Worm (Caenorhabditis elegans) whole organism, L4 larva: ENCODE data around the gene mam-7.

Experiments used
- F49E8.2 ChIP-seq: sonication (generic microtip); optimal IDR thresholded peaks from 2 replicates; lab custom pipeline; 2016; ENCODE audit warnings: missing compliant biosample characterization, mild to moderate bottlenecking, missing genetic modification characterization, borderline replicate concordance
- T26A8.4 ChIP-seq: fragments of 200-800 bp; sonication (Bioruptor generic); IDR thresholded peaks from 2 replicates; pipeline ENCODE4 v1.3.6; 2022; ENCODE audit warnings: missing genetic modification characterization, missing compliant biosample characterization
- Y105C5A.15 ChIP-seq: fragments of 200-800 bp; sonication (Bioruptor generic); IDR thresholded peaks from 2 replicates; pipeline ENCODE4 v1.3.6; 2022; ENCODE audit warnings: missing genetic modification characterization, missing compliant biosample characterization
- Y48G9A.11 ChIP-seq: fragments of 200-800 bp; sonication (Bioruptor generic); IDR thresholded peaks from 2 replicates; pipeline ENCODE4 v1.3.6; 2022; ENCODE audit warnings: missing genetic modification reagents, missing genetic modification characterization, missing compliant biosample characterization
- Y5F2A.4 ChIP-seq: fragments of 200-800 bp; sonication (Bioruptor generic); optimal IDR thresholded peaks from 2 replicates; lab custom pipeline; 2018; ENCODE audit warnings: mild to moderate bottlenecking, missing genetic modification characterization, missing compliant biosample characterization
- Y75B8A.6 ChIP-seq: fragments of 200-800 bp; sonication (Bioruptor generic); IDR thresholded peaks from 2 replicates; pipeline ENCODE4 v1.3.6; 2022; ENCODE audit warnings: missing genetic modification reagents, missing genetic modification characterization, missing compliant biosample characterization
- ZK337.2 ChIP-seq: fragments of 200-800 bp; sonication (Bioruptor generic); IDR thresholded peaks from 2 replicates; pipeline ENCODE4 v1.3.6; 2022; ENCODE audit warnings: missing genetic modification reagents, missing genetic modification characterization, missing compliant biosample characterization
- aha-1 ChIP-seq: fragments of 150-350 bp; peaks from one replicate; lab custom pipeline; 2014; ENCODE audit warnings: missing biosample characterization, missing genetic modification characterization
- aly-2 ChIP-seq: sonication (generic microtip); optimal IDR thresholded peaks from 2 replicates; lab custom pipeline; 2018; ENCODE audit warnings: missing biosample characterization, missing genetic modification characterization
- ceh-20 ChIP-seq: fragments of 200-800 bp; sonication (Bioruptor generic); IDR thresholded peaks from 2 replicates; pipeline ENCODE4 v1.3.6; 2022; ENCODE audit warnings: missing genetic modification reagents, missing genetic modification characterization, missing compliant biosample characterization
- ceh-28 ChIP-seq: fragments of 150-350 bp; optimal IDR thresholded peaks from 2 replicates; lab custom pipeline; 2014; ENCODE audit warnings: missing biosample characterization, missing genetic modification reagents, missing genetic modification characterization
- ceh-32 ChIP-seq: sonication (generic microtip); optimal IDR thresholded peaks from 2 replicates; lab custom pipeline; 2016; ENCODE audit warnings: mild to moderate bottlenecking, missing genetic modification characterization, missing compliant biosample characterization; ENCODE audit not compliant: poor library complexity
- ceh-82 ChIP-seq: sonication (generic microtip); optimal IDR thresholded peaks from 2 replicates; lab custom pipeline; 2017; ENCODE audit warnings: missing biosample characterization, missing genetic modification characterization
- cey-2 ChIP-seq: sonication (generic microtip); optimal IDR thresholded peaks from 3 replicates; lab custom pipeline; 2017; ENCODE audit warnings: missing genetic modification characterization, mild to moderate bottlenecking, missing compliant biosample characterization, antibody characterized with exemption, borderline replicate concordance; ENCODE audit not compliant: insufficient read depth
- ctbp-1 ChIP-seq: fragments of 200-800 bp; sonication (Bioruptor generic); IDR thresholded peaks from 2 replicates; pipeline ENCODE4 v1.3.6; 2022; ENCODE audit warnings: missing genetic modification reagents, missing genetic modification characterization, missing compliant biosample characterization
- daf-19 ChIP-seq: fragments of 200-800 bp; sonication (Bioruptor generic); conservative IDR thresholded peaks from 2 replicates; pipeline ENCODE4 v1.3.6; 2022; ENCODE audit warnings: missing genetic modification characterization, missing compliant biosample characterization
- dmd-8 ChIP-seq: fragments of 200-800 bp; sonication (Bioruptor generic); IDR thresholded peaks from 2 replicates; pipeline ENCODE4 v1.3.6; 2022; ENCODE audit warnings: missing genetic modification characterization, missing compliant biosample characterization
- duxl-1 ChIP-seq: sonication (generic microtip); optimal IDR thresholded peaks from 2 replicates; lab custom pipeline; 2016; ENCODE audit warnings: mild to moderate bottlenecking, missing genetic modification characterization, moderate library complexity, missing compliant biosample characterization; ENCODE audit not compliant: poor library complexity
- fkh-10 ChIP-seq: fragments of 150-350 bp; optimal IDR thresholded peaks from 2 replicates; lab custom pipeline; 2014; ENCODE audit warnings: missing biosample characterization, missing genetic modification reagents, missing genetic modification characterization
- fos-1 ChIP-seq: fragments of 150-350 bp; optimal IDR thresholded peaks from 2 replicates; lab custom pipeline; 2014; ENCODE audit warnings: missing biosample characterization, missing genetic modification characterization
- gei-8 ChIP-seq: fragments of 200-800 bp; sonication (Bioruptor generic); optimal IDR thresholded peaks from 2 replicates; lab custom pipeline; 2018; ENCODE audit warnings: mild to moderate bottlenecking, missing genetic modification characterization, missing compliant biosample characterization
- hif-1 ChIP-seq, 2 experiments: sonication (generic microtip); optimal IDR thresholded peaks; 2 replicates each; lab custom pipeline; 2016 to 2017; ENCODE audit warnings: missing compliant biosample characterization in 2 of 2, missing genetic modification characterization in 2 of 2, missing genetic modification reagents in 2 of 2, missing genotype in 2 of 2, mild to moderate bottlenecking in 1 of 2
- hlh-11 ChIP-seq: fragments of 200-800 bp; sonication (Bioruptor generic); optimal IDR thresholded peaks from 2 replicates; lab custom pipeline; 2018; ENCODE audit warnings: mild to moderate bottlenecking, missing genetic modification characterization, missing compliant biosample characterization
- hlh-30 ChIP-seq: sonication (generic microtip); optimal IDR thresholded peaks from 2 replicates; lab custom pipeline; 2017; ENCODE audit warnings: antibody characterized with exemption, mild to moderate bottlenecking, missing genetic modification characterization, missing compliant biosample characterization; ENCODE audit not compliant: insufficient read depth
- jun-1 ChIP-seq: fragments of 150-350 bp; optimal IDR thresholded peaks from 2 replicates; lab custom pipeline; 2014; ENCODE audit warnings: missing biosample characterization, missing genetic modification reagents, missing genetic modification characterization
- lim-7 ChIP-seq: fragments of 200-800 bp; sonication (Bioruptor generic); IDR thresholded peaks from 2 replicates; pipeline ENCODE4 v1.3.6; 2022; ENCODE audit warnings: missing genetic modification characterization, missing compliant biosample characterization
- lin-29 ChIP-seq: fragments of 200-800 bp; sonication (Bioruptor generic); IDR thresholded peaks from 2 replicates; pipeline ENCODE4 v1.3.6; 2022; ENCODE audit warnings: missing genetic modification reagents, missing genetic modification characterization, missing compliant biosample characterization
- lin-39 ChIP-seq: fragments of 150-350 bp; optimal IDR thresholded peaks from 2 replicates; lab custom pipeline; 2014; ENCODE audit warnings: missing biosample characterization, missing genetic modification reagents, missing genetic modification characterization
- madf-5 ChIP-seq, 2 experiments: fragments of 200-800 bp; sonication (Bioruptor generic); IDR thresholded peaks; 2 replicates each; pipeline ENCODE4 v1.3.6; 2022; ENCODE audit warnings: missing compliant biosample characterization in 2 of 2, missing genetic modification characterization in 2 of 2
- madf-9 ChIP-seq: fragments of 200-800 bp; sonication (Bioruptor generic); conservative IDR thresholded peaks from 2 replicates; pipeline ENCODE4 v1.3.6; 2022; ENCODE audit warnings: missing genetic modification reagents, missing genetic modification characterization, missing compliant biosample characterization
- mdt-29 ChIP-seq: fragments of 200-800 bp; sonication (Bioruptor generic); IDR thresholded peaks from 2 replicates; pipeline ENCODE4 v1.3.6; 2022; ENCODE audit warnings: missing genetic modification reagents, missing genetic modification characterization, missing compliant biosample characterization
- mep-1 ChIP-seq: fragments of 150-350 bp; sonication (generic microtip); optimal IDR thresholded peaks from 3 replicates; lab custom pipeline; 2014; ENCODE audit warnings: missing biosample characterization, missing genetic modification characterization
- mxl-2 ChIP-seq: fragments of 200-800 bp; sonication (Bioruptor generic); conservative IDR thresholded peaks from 2 replicates; pipeline ENCODE4 v1.3.6; 2022; ENCODE audit warnings: missing genetic modification reagents, missing genetic modification characterization, missing compliant biosample characterization
- nhr-111 ChIP-seq: fragments of 200-800 bp; sonication (Bioruptor generic); optimal IDR thresholded peaks from 2 replicates; lab custom pipeline; 2018; ENCODE audit warnings: mild to moderate bottlenecking, missing genetic modification characterization, missing compliant biosample characterization
- nhr-25 ChIP-seq: sonication (generic microtip); optimal IDR thresholded peaks from 2 replicates; lab custom pipeline; 2017; ENCODE audit warnings: missing genetic modification characterization, mild to moderate bottlenecking, missing compliant biosample characterization, antibody characterized with exemption, moderate library complexity, borderline replicate concordance; ENCODE audit not compliant: insufficient read depth
- nhr-42 ChIP-seq: fragments of 200-800 bp; sonication (Bioruptor generic); IDR thresholded peaks from 2 replicates; pipeline ENCODE4 v1.3.6; 2022; ENCODE audit warnings: missing genetic modification characterization, missing compliant biosample characterization
- nhr-48 ChIP-seq: sonication (generic microtip); optimal IDR thresholded peaks from 2 replicates; lab custom pipeline; 2016; ENCODE audit warnings: mild to moderate bottlenecking, missing genetic modification characterization, missing compliant biosample characterization
- nhr-77 ChIP-seq: fragments of 150-350 bp; optimal IDR thresholded peaks from 2 replicates; lab custom pipeline; 2014; ENCODE audit warnings: missing biosample characterization, missing genetic modification characterization
- pha-4 ChIP-seq, 2 experiments: fragments of 150-350 bp in 1 of 2; fragments of 200-800 bp in 1 of 2; sonication (Bioruptor generic) in 1 of 2; IDR thresholded peaks in 1 of 2; optimal IDR thresholded peaks in 1 of 2; 2 replicates each; pipeline versions ENCODE4 v1.3.6 to Lab custom; 2014 to 2022; ENCODE audit warnings: missing genetic modification characterization in 2 of 2, missing genetic modification reagents in 2 of 2, missing biosample characterization in 1 of 2, missing compliant biosample characterization in 1 of 2
- php-3 ChIP-seq: fragments of 200-800 bp; sonication (Bioruptor generic); IDR thresholded peaks from 2 replicates; pipeline ENCODE4 v1.3.6; 2022; ENCODE audit warnings: missing genetic modification reagents, missing genetic modification characterization, missing compliant biosample characterization
- rbr-2 ChIP-seq: sonication (generic microtip); optimal IDR thresholded peaks from 2 replicates; lab custom pipeline; 2016; ENCODE audit warnings: missing genotype, missing genetic modification characterization, missing compliant biosample characterization
- saeg-2 ChIP-seq: fragments of 200-800 bp; sonication (Bioruptor generic); IDR thresholded peaks from 2 replicates; pipeline ENCODE4 v1.3.6; 2022; ENCODE audit warnings: missing genetic modification reagents, missing genetic modification characterization, missing compliant biosample characterization
- sdz-12 ChIP-seq: fragments of 200-800 bp; sonication (Bioruptor generic); optimal IDR thresholded peaks from 2 replicates; lab custom pipeline; 2018; ENCODE audit warnings: mild to moderate bottlenecking, missing genetic modification characterization, missing compliant biosample characterization
- snpc-1.2 ChIP-seq: fragments of 200-800 bp; sonication (Bioruptor generic); IDR thresholded peaks from 2 replicates; pipeline ENCODE4 v1.3.6; 2022; ENCODE audit warnings: missing genetic modification reagents, missing genetic modification characterization, missing compliant biosample characterization
- snpc-4 ChIP-seq: fragments of 150-350 bp; optimal IDR thresholded peaks from 2 replicates; lab custom pipeline; 2014; ENCODE audit warnings: missing biosample characterization, missing genetic modification characterization
- unc-130 ChIP-seq: sonication (generic microtip); optimal IDR thresholded peaks from 2 replicates; lab custom pipeline; 2016; ENCODE audit warnings: missing genetic modification reagents, missing genetic modification characterization, missing compliant biosample characterization
- vab-7 ChIP-seq: fragments of 200-800 bp; sonication (Bioruptor generic); IDR thresholded peaks from 2 replicates; pipeline ENCODE4 v1.3.6; 2022; ENCODE audit warnings: missing genetic modification reagents, missing genetic modification characterization, missing compliant biosample characterization
- zfp-2 ChIP-seq: sonication (generic microtip); optimal IDR thresholded peaks from 2 replicates; lab custom pipeline; 2016; ENCODE audit warnings: mild to moderate bottlenecking, missing genetic modification characterization, missing compliant biosample characterization
- zfp-3 ChIP-seq: fragments of 200-800 bp; sonication (Bioruptor generic); conservative IDR thresholded peaks from 2 replicates; pipeline ENCODE4 v1.3.6; 2022; ENCODE audit warnings: missing genetic modification reagents, missing genetic modification characterization, missing compliant biosample characterization
- zip-2 ChIP-seq: fragments of 150-350 bp; optimal IDR thresholded peaks from 2 replicates; lab custom pipeline; 2014; ENCODE audit warnings: missing biosample characterization, missing genetic modification characterization
- ztf-7 ChIP-seq: fragments of 150-350 bp; optimal IDR thresholded peaks from 2 replicates; lab custom pipeline; 2014; ENCODE audit warnings: missing biosample characterization, missing genetic modification characterization

Gene mam-7

ce11 chrIII:9905307-9905706 lies 12.4 kb downstream of the mam-7 start (continued):
- TF ChIP-seq zfp-2 (tag; lab: Kevin White, UChicago) (no peak), zfp-3 (GFP tag; lab: Robert Waterston, UW) (no peak), rbr-2 (tag; lab: Kevin White, UChicago) (peak; percentile 47), mdt-29 (GFP tag; lab: Robert Waterston, UW) (no peak), F49E8.2 (tag; lab: Kevin White, UChicago) (no peak), ceh-32 (tag; lab: Kevin White, UChicago) (no peak), nhr-77 (no peak), ceh-20 (GFP tag; lab: Robert Waterston, UW) (no peak), sdz-12 (GFP tag; lab: Kevin White, UChicago) (no peak), nhr-42 (GFP tag; lab: Robert Waterston, UW) (no peak), Y48G9A.11 (GFP tag; lab: Robert Waterston, UW) (no peak), nhr-25 (tag; lab: Kevin White, UChicago) (no peak), aha-1 (tag; lab: Kevin White, UChicago) (peak; percentile 90), hlh-11 (tag; lab: Kevin White, UChicago) (peak; percentile 19), pha-4 (GFP tag; IDR thresholded peaks at IDR 0.05; lab: Robert Waterston, UW) (no peak), pha-4 (tag; optimal IDR thresholded peaks at IDR 0.05; lab: Kevin White, UChicago) (no peak), Y5F2A.4 (GFP tag; lab: Kevin White, UChicago) (no peak), jun-1 (tag; lab: Kevin White, UChicago) (no peak), mep-1 (peak; percentile 45), php-3 (GFP tag; lab: Robert Waterston, UW) (no peak), Y105C5A.15 (no peak), hif-1 (tag; optimal IDR thresholded peaks at IDR 0.05; lab: Kevin White, UChicago) (peak in 1 of 2 experiments; percentile 11), cey-2 (no peak), ceh-82 (tag; lab: Kevin White, UChicago) (no peak), gei-8 (GFP tag; lab: Kevin White, UChicago) (no peak), nhr-111 (GFP tag; lab: Kevin White, UChicago) (no peak), snpc-1.2 (GFP tag; lab: Robert Waterston, UW) (no peak), lim-7 (GFP tag; lab: Robert Waterston, UW) (no peak), nhr-48 (tag; lab: Kevin White, UChicago) (no peak), T26A8.4 (no peak), vab-7 (GFP tag; lab: Robert Waterston, UW) (no peak), fos-1 (tag; lab: Kevin White, UChicago) (no peak), aly-2 (tag; lab: Kevin White, UChicago) (no peak), snpc-4 (no peak), ZK337.2 (GFP tag; lab: Robert Waterston, UW) (no peak), ceh-28 (tag; lab: Kevin White, UChicago) (no peak), Y75B8A.6 (no peak), unc-130 (no peak), saeg-2 (GFP tag; lab: Robert Waterston, UW) (no peak), hlh-30 (tag; lab: Kevin White, UChicago) (peak; percentile 80), lin-29 (GFP tag; lab: Robert Waterston, UW) (no peak), mxl-2 (GFP tag; lab: Robert Waterston, UW) (no peak), ctbp-1 (GFP tag; lab: Robert Waterston, UW) (0 out of 2 replicates have a peak, but pooled peaks have one; percentile 44), daf-19 (GFP tag; lab: Robert Waterston, UW) (no peak), madf-5 (GFP tag; IDR thresholded peaks at IDR 0.05; lab: Robert Waterston, UW) (no peak), lin-39 (no peak), ztf-7 (tag; lab: Kevin White, UChicago) (no peak), dmd-8 (GFP tag; lab: Robert Waterston, UW) (no peak), fkh-10 (peak; percentile 83), madf-9 (GFP tag; lab: Robert Waterston, UW) (no peak), duxl-1 (tag; lab: Kevin White, UChicago) (no peak), zip-2 (tag; lab: Kevin White, UChicago) (no peak)
